Worm (Caenorhabditis elegans): ENCODE data around the gene C52E2.3.

DNA sequence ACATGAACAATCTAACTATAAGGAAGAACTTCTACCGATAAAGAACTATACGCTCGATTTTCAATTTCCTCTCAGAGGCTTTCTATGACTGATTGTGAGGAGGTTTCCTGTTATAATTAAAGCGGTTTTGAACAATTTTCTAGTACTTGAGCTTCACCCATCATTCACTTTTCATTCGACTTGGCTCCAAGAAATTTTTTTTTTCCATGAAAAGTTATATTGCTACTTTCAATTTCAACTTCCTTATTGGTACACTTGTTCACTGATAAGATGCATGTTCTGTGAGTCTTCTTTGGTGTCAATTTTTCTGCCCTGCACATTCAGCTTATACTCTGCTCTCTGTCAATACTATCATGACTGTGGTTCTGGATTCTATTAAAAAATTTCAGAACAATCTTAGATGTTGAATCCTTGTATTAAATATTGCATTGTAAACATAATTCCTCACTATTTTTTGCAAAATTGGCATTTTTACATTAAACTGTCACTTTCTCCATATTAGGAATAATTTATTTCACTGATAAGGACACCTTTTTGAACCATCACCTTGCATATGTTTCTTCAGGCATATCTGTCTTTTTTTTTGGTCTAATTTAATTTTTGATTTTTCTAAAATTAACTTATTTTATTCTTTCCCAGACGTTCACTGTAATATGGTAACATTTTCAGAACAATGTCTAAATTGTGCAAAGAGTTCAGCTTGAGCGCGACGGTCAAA is 20.0 kb downstream of the C52E2.3 start, which contains the start of gene math-10:
- TF ChIP-seq pha-4 (tag; optimal IDR thresholded peaks at IDR 0.05) (no peak), nhr-237 (tag; optimal IDR thresholded peaks at IDR 0.05) (no peak), nhr-28 (tag; optimal IDR thresholded peaks at IDR 0.05) (no peak), nhr-12 (tag; optimal IDR thresholded peaks at IDR 0.05) (no peak), blmp-1 (tag; optimal IDR thresholded peaks at IDR 0.05) (no peak), tbx-8 (GFP tag; optimal IDR thresholded peaks at IDR 0.05) (no peak), unc-62 (GFP tag; optimal IDR thresholded peaks at IDR 0.05) (no peak), mab-5 (tag; optimal IDR thresholded peaks at IDR 0.05) (no peak), snpc-4 (tag; optimal IDR thresholded peaks at IDR 0.05) (no peak), lsy-2 (tag; optimal IDR thresholded peaks at IDR 0.05) (no peak), elt-1 (tag; optimal IDR thresholded peaks at IDR 0.05; ENCODE audit: borderline replicate concordance, insufficient read depth) (no peak), ceh-83 (GFP tag; optimal IDR thresholded peaks at IDR 0.05) (no peak)

All from whole organism, mixed stage, embryonic.